Worm (Caenorhabditis elegans) whole organism, L3 larva: ENCODE measurements around the gene fbxa-115.

ENCODE experiments used
- R02D3.7 ChIP-seq: fragments of 150-350 bp; optimal IDR thresholded peaks from 2 replicates; lab custom pipeline; 2014; ENCODE audit warnings: missing biosample characterization, missing genetic modification characterization
- ZK546.5 ChIP-seq: sonication (generic microtip); optimal IDR thresholded peaks from 2 replicates; lab custom pipeline; 2017; ENCODE audit warnings: missing biosample characterization, missing genetic modification characterization
- aly-2 ChIP-seq: fragments of 150-350 bp; optimal IDR thresholded peaks from 2 replicates; lab custom pipeline; 2014; ENCODE audit warnings: missing biosample characterization, missing genetic modification characterization
- ceh-16 ChIP-seq: sonication (generic microtip); optimal IDR thresholded peaks from 2 replicates; lab custom pipeline; 2017; ENCODE audit warnings: missing biosample characterization, missing genetic modification characterization
- ceh-28 ChIP-seq: fragments of 150-350 bp; optimal IDR thresholded peaks from 2 replicates; lab custom pipeline; 2014; ENCODE audit warnings: missing biosample characterization, missing genetic modification reagents, missing genetic modification characterization
- ceh-82 ChIP-seq: fragments of 150-350 bp; optimal IDR thresholded peaks from 2 replicates; lab custom pipeline; 2014; ENCODE audit warnings: missing biosample characterization, missing genetic modification characterization
- ceh-9 ChIP-seq: sonication (generic microtip); optimal IDR thresholded peaks from 2 replicates; lab custom pipeline; 2018; ENCODE audit warnings: missing biosample characterization, missing genetic modification characterization
- daf-12 ChIP-seq: fragments of 150-350 bp; optimal IDR thresholded peaks from 2 replicates; lab custom pipeline; 2014; ENCODE audit warnings: missing biosample characterization, missing genetic modification reagents, missing genetic modification characterization
- egl-27 ChIP-seq: sonication (generic microtip); optimal IDR thresholded peaks from 4 replicates; lab custom pipeline; 2017; ENCODE audit warnings: missing biosample characterization, missing genetic modification reagents, missing genetic modification characterization
- egl-5 ChIP-seq: fragments of 150-350 bp; optimal IDR thresholded peaks from 2 replicates; lab custom pipeline; 2017; ENCODE audit warnings: missing biosample characterization, missing genetic modification reagents, missing genetic modification characterization, inconsistent platforms
- elt-1 ChIP-seq: fragments of 150-350 bp; optimal IDR thresholded peaks from 2 replicates; lab custom pipeline; 2014; ENCODE audit warnings: missing biosample characterization, missing genetic modification characterization
- elt-2 ChIP-seq: sonication (generic microtip); optimal IDR thresholded peaks from 2 replicates; lab custom pipeline; 2016; ENCODE audit warnings: missing genetic modification reagents, mild to moderate bottlenecking, missing genetic modification characterization, missing compliant biosample characterization
- elt-3 ChIP-seq, 3 experiments: fragments of 150-350 bp in 1 of 3; sonication (generic microtip) in 2 of 3; optimal IDR thresholded peaks; 2 replicates in 2 of 3; 4 replicates in 1 of 3; lab custom pipeline; 2014 to 2017; ENCODE audit warnings: missing biosample characterization in 3 of 3, missing genetic modification characterization in 3 of 3
- eor-1 ChIP-seq, 2 experiments: fragments of 150-350 bp; optimal IDR thresholded peaks; 2 replicates each; lab custom pipeline; 2014 to 2018; ENCODE audit warnings: missing biosample characterization in 2 of 2, missing genetic modification characterization in 2 of 2
- fkh-2 ChIP-seq: fragments of 150-350 bp; optimal IDR thresholded peaks from 2 replicates; lab custom pipeline; 2014; ENCODE audit warnings: missing biosample characterization, missing genetic modification reagents, missing genetic modification characterization
- hmg-11 ChIP-seq: sonication (generic microtip); optimal IDR thresholded peaks from 2 replicates; lab custom pipeline; 2016; ENCODE audit warnings: missing genetic modification characterization, missing compliant biosample characterization
- jun-1 ChIP-seq: fragments of 150-350 bp; optimal IDR thresholded peaks from 2 replicates; lab custom pipeline; 2014; ENCODE audit warnings: missing biosample characterization, missing genetic modification reagents, missing genetic modification characterization
- lin-15B ChIP-seq: fragments of 150-350 bp; optimal IDR thresholded peaks from 2 replicates; lab custom pipeline; 2014; ENCODE audit warnings: missing biosample characterization, missing genetic modification characterization
- lin-39 ChIP-seq: fragments of 150-350 bp; optimal IDR thresholded peaks from 2 replicates; lab custom pipeline; 2018; ENCODE audit warnings: missing biosample characterization, missing genetic modification reagents, missing genetic modification characterization
- lsy-12 ChIP-seq: sonication (generic microtip); optimal IDR thresholded peaks from 2 replicates; lab custom pipeline; 2016; ENCODE audit warnings: mild to moderate bottlenecking, missing genetic modification characterization, missing compliant biosample characterization
- mdl-1 ChIP-seq: fragments of 150-350 bp; optimal IDR thresholded peaks from 2 replicates; lab custom pipeline; 2014; ENCODE audit warnings: missing biosample characterization, missing genetic modification characterization
- mml-1 ChIP-seq: fragments of 150-350 bp; sonication (generic microtip); optimal IDR thresholded peaks from 3 replicates; lab custom pipeline; 2014; ENCODE audit warnings: missing biosample characterization, missing genetic modification characterization
- nfya-1 ChIP-seq: sonication (generic microtip); optimal IDR thresholded peaks from 2 replicates; lab custom pipeline; 2017; ENCODE audit warnings: missing genetic modification characterization, mild to moderate bottlenecking, missing compliant biosample characterization, antibody characterized with exemption, moderate library complexity; ENCODE audit not compliant: insufficient read depth
- nhr-12 ChIP-seq: fragments of 150-350 bp; optimal IDR thresholded peaks from 2 replicates; lab custom pipeline; 2014; ENCODE audit warnings: missing biosample characterization, missing genetic modification characterization
- nhr-23 ChIP-seq: fragments of 150-350 bp; optimal IDR thresholded peaks from 2 replicates; lab custom pipeline; 2014; ENCODE audit warnings: missing biosample characterization, missing genetic modification reagents, missing genetic modification characterization
- nhr-237 ChIP-seq: fragments of 150-350 bp; optimal IDR thresholded peaks from 2 replicates; lab custom pipeline; 2014; ENCODE audit warnings: missing biosample characterization, missing genetic modification characterization
- nhr-25 ChIP-seq: sonication (generic microtip); optimal IDR thresholded peaks from 2 replicates; lab custom pipeline; 2017; ENCODE audit warnings: missing biosample characterization, missing genetic modification characterization
- nhr-28 ChIP-seq: fragments of 150-350 bp; optimal IDR thresholded peaks from 2 replicates; lab custom pipeline; 2014; ENCODE audit warnings: missing biosample characterization, missing genetic modification characterization
- nhr-43 ChIP-seq: sonication (generic microtip); optimal IDR thresholded peaks from 2 replicates; lab custom pipeline; 2016; ENCODE audit warnings: mild to moderate bottlenecking, missing genetic modification characterization, missing compliant biosample characterization; ENCODE audit not compliant: poor library complexity, severe bottlenecking
- nhr-67 ChIP-seq: fragments of 150-350 bp; optimal IDR thresholded peaks from 2 replicates; lab custom pipeline; 2014; ENCODE audit warnings: missing biosample characterization, missing genetic modification characterization
- pha-4 ChIP-seq: fragments of 150-350 bp; optimal IDR thresholded peaks from 2 replicates; lab custom pipeline; 2014; ENCODE audit warnings: missing biosample characterization, missing genetic modification reagents, missing genetic modification characterization
- pqm-1 ChIP-seq: fragments of 150-350 bp; optimal IDR thresholded peaks from 2 replicates; lab custom pipeline; 2017; ENCODE audit warnings: missing biosample characterization, missing genetic modification characterization, inconsistent platforms
- sea-2 ChIP-seq: fragments of 150-350 bp; sonication (generic microtip); optimal IDR thresholded peaks from 4 replicates; lab custom pipeline; 2014; ENCODE audit warnings: missing biosample characterization, missing genetic modification reagents, missing genetic modification characterization
- snpc-4 ChIP-seq: fragments of 150-350 bp; optimal IDR thresholded peaks from 2 replicates; lab custom pipeline; 2014; ENCODE audit warnings: missing biosample characterization, missing genetic modification characterization
- tbx-2 ChIP-seq: sonication (generic microtip); optimal IDR thresholded peaks from 2 replicates; lab custom pipeline; 2016; ENCODE audit warnings: mild to moderate bottlenecking, missing genetic modification characterization, missing compliant biosample characterization
- unc-62 ChIP-seq: fragments of 150-350 bp; sonication (generic microtip); optimal IDR thresholded peaks from 4 replicates; lab custom pipeline; 2014; ENCODE audit warnings: missing biosample characterization, missing genetic modification reagents, missing genetic modification characterization
- zag-1 ChIP-seq: fragments of 150-350 bp; optimal IDR thresholded peaks from 2 replicates; lab custom pipeline; 2014; ENCODE audit warnings: missing biosample characterization, missing genetic modification characterization
- ztf-11 ChIP-seq: fragments of 150-350 bp; optimal IDR thresholded peaks from 2 replicates; lab custom pipeline; 2014; ENCODE audit warnings: missing biosample characterization, missing genetic modification characterization
- ztf-4 ChIP-seq: fragments of 150-350 bp; optimal IDR thresholded peaks from 2 replicates; lab custom pipeline; 2014; ENCODE audit warnings: missing biosample characterization, missing genetic modification characterization

The fbxa-115 gene

ce11 chrV:20147662-20148245, 44.2 kb downstream of the fbxa-115 start, which contains the start of gene Y113G7A.13:
Gene Y113G7A.13, plus strand, starts transcription at chrV:20148195.
- no peak for TF ChIP-seq fkh-2
- no peak for TF ChIP-seq eor-1 (tag; optimal IDR thresholded peaks at IDR 0.05; lab: Kevin White, UChicago)
- TF ChIP-seq mml-1 (tag; lab: Kevin White, UChicago): no peak
- no peak for TF ChIP-seq ZK546.5 (tag; lab: Kevin White, UChicago)
- TF ChIP-seq nhr-25 (tag; lab: Kevin White, UChicago): no peak
- no peak for TF ChIP-seq nhr-12
- no peak for TF ChIP-seq nhr-28 (tag; lab: Kevin White, UChicago)
- no peak for TF ChIP-seq aly-2 (tag; lab: Kevin White, UChicago)
- no peak for TF ChIP-seq unc-62
- TF ChIP-seq daf-12 (tag; lab: Kevin White, UChicago): no peak
- TF ChIP-seq zag-1 (tag; lab: Kevin White, UChicago): no peak
- TF ChIP-seq ztf-4 (tag; lab: Kevin White, UChicago): no peak
- TF ChIP-seq sea-2 (GFP tag; lab: Kevin White, UChicago): no peak
- TF ChIP-seq hmg-11 (tag; lab: Kevin White, UChicago): no peak
- TF ChIP-seq ceh-82 (tag; lab: Kevin White, UChicago): no peak
- no peak for TF ChIP-seq nfya-1
- peak; percentile 54 for TF ChIP-seq pha-4
- TF ChIP-seq lin-39 (tag; lab: Kevin White, UChicago): no peak
- no peak for TF ChIP-seq tbx-2 (tag; lab: Kevin White, UChicago)
- TF ChIP-seq lsy-12 (tag; lab: Kevin White, UChicago): no peak
- TF ChIP-seq ceh-28: peak; percentile 35
- TF ChIP-seq R02D3.7: no peak
- no peak for TF ChIP-seq nhr-23 (tag; lab: Kevin White, UChicago)
- TF ChIP-seq elt-2 (tag; lab: Kevin White, UChicago): peak; percentile 97
- TF ChIP-seq snpc-4 (tag; lab: Kevin White, UChicago): no peak
- TF ChIP-seq nhr-237 (tag; lab: Kevin White, UChicago): no peak
- no peak for TF ChIP-seq egl-27 (tag; lab: Kevin White, UChicago)
- no peak for TF ChIP-seq nhr-43 (tag; lab: Kevin White, UChicago)
- TF ChIP-seq ceh-9: no peak
- TF ChIP-seq mdl-1 (tag; lab: Kevin White, UChicago): no peak
- TF ChIP-seq ceh-16 (tag; lab: Kevin White, UChicago): no peak
- TF ChIP-seq jun-1 (tag; lab: Kevin White, UChicago): peak; percentile 36
- TF ChIP-seq pqm-1: peak; percentile 80
- TF ChIP-seq elt-3 (tag; optimal IDR thresholded peaks at IDR 0.05; lab: Kevin White, UChicago): no peak
- TF ChIP-seq lin-15B: no peak
- TF ChIP-seq egl-5 (tag; lab: Kevin White, UChicago): no peak
- no peak for TF ChIP-seq nhr-67 (tag; lab: Kevin White, UChicago)

DNA sequence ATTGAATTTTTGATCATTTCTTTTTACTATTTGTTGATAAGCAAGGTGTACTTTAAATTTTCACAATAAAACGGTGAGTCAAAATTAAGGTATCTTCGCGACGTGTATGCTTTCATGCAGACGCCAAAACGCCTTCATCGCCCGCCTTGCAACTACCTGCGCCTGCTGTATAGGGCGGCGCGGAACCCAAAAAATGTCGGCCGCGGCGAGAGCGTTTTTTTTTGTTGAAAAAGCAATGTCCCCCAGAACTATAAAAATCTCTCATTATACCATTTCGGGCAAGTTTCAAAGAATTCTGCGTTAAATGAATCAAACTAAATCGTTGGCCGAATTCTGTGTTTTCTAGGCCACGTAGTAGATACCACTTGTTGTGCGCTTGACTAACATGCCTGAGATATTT, 48.2 kb downstream of the fbxa-115 start:
- no peak for TF ChIP-seq elt-1 (tag; lab: Kevin White, UChicago)
- TF ChIP-seq nhr-25 (tag; lab: Kevin White, UChicago): no peak
- TF ChIP-seq pqm-1: no peak
- TF ChIP-seq nfya-1: no peak
- TF ChIP-seq sea-2 (GFP tag; lab: Kevin White, UChicago): no peak
- TF ChIP-seq ceh-82 (tag; lab: Kevin White, UChicago): no peak
- TF ChIP-seq, all 47 proteins: peak for 0

DNA sequence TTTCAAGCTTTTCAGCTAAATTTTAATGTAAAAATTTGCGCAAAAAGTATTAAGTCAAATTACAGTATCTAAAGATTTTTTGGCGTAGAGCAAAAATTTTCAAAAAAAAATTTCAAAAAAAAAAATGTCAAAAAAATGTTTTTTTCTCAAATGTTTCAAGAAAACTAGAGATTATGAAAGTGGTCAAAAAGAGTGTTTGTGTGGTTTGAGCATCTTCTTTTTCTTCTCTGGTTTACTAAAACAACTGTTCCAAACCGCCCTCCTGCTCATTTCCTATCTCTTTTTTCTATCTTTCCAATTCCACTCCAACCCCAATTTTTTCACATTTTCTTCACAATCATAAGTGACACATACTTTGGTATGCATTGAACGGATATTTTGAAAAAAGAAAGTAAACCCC, 49.7 kb downstream of the fbxa-115 start, which contains the start of gene Y113G7A.12:
TSS of gene Y113G7A.12 (plus strand) at position 301 of the 400 bp plus-strand sequence.
- TF ChIP-seq ztf-11 (tag; lab: Kevin White, UChicago): no peak
- no peak for TF ChIP-seq nhr-12
- no peak for TF ChIP-seq lin-15B
- no peak for TF ChIP-seq mdl-1 (tag; lab: Kevin White, UChicago)
- no peak for TF ChIP-seq nhr-43 (tag; lab: Kevin White, UChicago)
